Worm (Caenorhabditis elegans): Measurements from ENCODE around the gene F10C2.7.

DNA sequence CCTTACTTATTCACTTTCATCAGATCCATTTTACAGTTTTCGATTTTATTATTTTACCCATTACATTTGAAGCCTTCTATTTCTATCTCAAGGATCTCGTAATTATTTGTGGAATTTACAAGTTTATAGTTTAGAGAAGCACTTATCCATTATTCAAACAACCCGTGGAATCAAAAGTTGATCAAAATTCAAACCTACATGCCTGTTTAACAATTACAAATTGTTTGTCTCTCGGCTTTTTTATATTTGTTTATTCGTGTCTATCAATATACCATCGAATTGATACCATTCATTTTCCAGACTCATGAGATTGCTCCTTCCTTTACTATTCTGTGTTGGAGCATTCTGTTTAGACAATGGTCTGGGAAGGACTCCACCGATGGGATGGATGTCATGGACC lies 33.2 kb downstream of the F10C2.7 start, which contains the start of gene gana-1:
- TF ChIP-seq blmp-1 (tag; optimal IDR thresholded peaks at IDR 0.05; ENCODE audit: insufficient read depth) = no peak
- no peak for TF ChIP-seq ceh-82 (tag; optimal IDR thresholded peaks at IDR 0.05)
- TF ChIP-seq skn-1 (tag; optimal IDR thresholded peaks at IDR 0.05) = no peak

Data from whole organism, L2 larva.